Worm (Caenorhabditis elegans) whole organism, late embryonic: ENCODE data around the gene Y73C8B.3.

ENCODE experiments used
- fkh-10 ChIP-seq: fragments of 150-350 bp; optimal IDR thresholded peaks from 2 replicates; lab custom pipeline; 2014; ENCODE audit warnings: missing biosample characterization, missing genetic modification reagents, missing genetic modification characterization
- hlh-13 ChIP-seq: fragments of 200-800 bp; sonication (Bioruptor generic); optimal IDR thresholded peaks from 2 replicates; lab custom pipeline; 2018; ENCODE audit warnings: mild to moderate bottlenecking, missing genetic modification characterization, missing compliant biosample characterization
- lin-11 ChIP-seq: fragments of 200-800 bp; sonication (Bioruptor generic); optimal IDR thresholded peaks from 2 replicates; lab custom pipeline; 2018; ENCODE audit warnings: mild to moderate bottlenecking, missing genetic modification characterization, missing compliant biosample characterization
- nfya-1 ChIP-seq: sonication (generic microtip); optimal IDR thresholded peaks from 2 replicates; lab custom pipeline; 2017; ENCODE audit warnings: missing genetic modification characterization, mild to moderate bottlenecking, missing compliant biosample characterization, antibody characterized with exemption, moderate library complexity

DNA sequence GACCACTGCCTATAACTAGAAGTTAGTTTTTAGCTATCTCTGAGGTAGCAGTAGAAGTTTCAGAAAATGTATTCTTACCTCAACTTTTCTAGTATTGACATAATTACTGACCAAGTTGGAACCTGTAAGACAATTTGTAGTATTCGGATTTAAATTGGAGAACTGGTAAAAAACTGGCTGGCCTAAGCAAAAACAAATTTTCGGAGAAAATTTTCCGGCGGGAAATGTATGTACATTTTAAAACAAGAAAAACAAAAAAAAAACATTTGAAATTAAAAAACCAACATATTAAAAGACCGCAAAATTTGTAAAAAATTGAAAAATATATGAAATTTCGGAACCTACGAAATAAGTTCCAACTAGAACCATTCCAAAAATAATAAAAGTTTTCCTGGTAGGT, 46.1 kb downstream of the Y73C8B.3 start, which contains the start of gene srab-11:
- TF ChIP-seq fkh-10 (GFP tag; lab: Kevin White, UChicago), result no peak
- no peak for TF ChIP-seq lin-11 (tag; lab: Kevin White, UChicago)
- TF ChIP-seq hlh-13, result no peak
- no peak for TF ChIP-seq nfya-1
